Worm (Caenorhabditis elegans) whole organism, L4 larva: ENCODE measurements around the gene fbxb-15.

Experiments
- F37D6.2 ChIP-seq: sonication (generic microtip); optimal IDR thresholded peaks from 2 replicates; lab custom pipeline; 2016; ENCODE audit warnings: mild to moderate bottlenecking, missing genetic modification characterization, missing compliant biosample characterization
- ZK546.5 ChIP-seq, 2 experiments: sonication (generic microtip); optimal IDR thresholded peaks; 2 replicates each; lab custom pipeline; 2017; ENCODE audit warnings: missing biosample characterization in 2 of 2, missing genetic modification characterization in 2 of 2
- daf-12 ChIP-seq: fragments of 150-350 bp; optimal IDR thresholded peaks from 2 replicates; lab custom pipeline; 2014; ENCODE audit warnings: missing biosample characterization, missing genetic modification reagents, missing genetic modification characterization
- daf-16 ChIP-seq, 3 experiments: sonication (generic microtip); optimal IDR thresholded peaks; 2 replicates each; lab custom pipeline; 2016 to 2017; ENCODE audit warnings: missing genetic modification characterization in 3 of 3, missing genetic modification reagents in 3 of 3, mild to moderate bottlenecking in 2 of 3, missing compliant biosample characterization in 2 of 3, missing biosample characterization in 1 of 3, moderate library complexity in 1 of 3
- dpl-1 ChIP-seq: fragments of 150-350 bp; optimal IDR thresholded peaks from 2 replicates; lab custom pipeline; 2014; ENCODE audit warnings: missing biosample characterization, missing genetic modification reagents, missing genetic modification characterization
- egl-27 ChIP-seq: sonication (generic microtip); optimal IDR thresholded peaks from 3 replicates; lab custom pipeline; 2017; ENCODE audit warnings: missing biosample characterization, missing genetic modification reagents, missing genetic modification characterization
- lin-15B ChIP-seq: fragments of 150-350 bp; sonication (generic microtip); optimal IDR thresholded peaks from 3 replicates; lab custom pipeline; 2014; ENCODE audit warnings: missing biosample characterization, missing genetic modification characterization
- lin-39 ChIP-seq: fragments of 150-350 bp; optimal IDR thresholded peaks from 2 replicates; lab custom pipeline; 2014; ENCODE audit warnings: missing biosample characterization, missing genetic modification reagents, missing genetic modification characterization
- mdl-1 ChIP-seq, 2 experiments: fragments of 150-350 bp in 1 of 2; sonication (generic microtip) in 1 of 2; optimal IDR thresholded peaks; 2 replicates each; lab custom pipeline; 2014 to 2017; ENCODE audit warnings: missing biosample characterization in 2 of 2, missing genetic modification characterization in 2 of 2
- pqm-1 ChIP-seq: sonication (generic microtip); optimal IDR thresholded peaks from 2 replicates; lab custom pipeline; 2017; ENCODE audit warnings: missing biosample characterization, missing genetic modification characterization
- snpc-4 ChIP-seq: fragments of 150-350 bp; optimal IDR thresholded peaks from 2 replicates; lab custom pipeline; 2014; ENCODE audit warnings: missing biosample characterization, missing genetic modification characterization
- unc-62 ChIP-seq, 3 experiments: fragments of 150-350 bp in 1 of 3; sonication (generic microtip); optimal IDR thresholded peaks in 2 of 3; peaks in 1 of 3; 1 replicate in 1 of 3; 2 replicates in 2 of 3; lab custom pipeline; 2014 to 2017; ENCODE audit warnings: missing biosample characterization in 3 of 3, missing genetic modification characterization in 3 of 3, missing genetic modification reagents in 3 of 3, missing genotype in 1 of 3
- zag-1 ChIP-seq: fragments of 150-350 bp; optimal IDR thresholded peaks from 2 replicates; lab custom pipeline; 2014; ENCODE audit warnings: missing biosample characterization, missing genetic modification characterization
- ztf-11 ChIP-seq: fragments of 150-350 bp; optimal IDR thresholded peaks from 2 replicates; lab custom pipeline; 2014; ENCODE audit warnings: missing biosample characterization, missing genetic modification characterization

DNA sequence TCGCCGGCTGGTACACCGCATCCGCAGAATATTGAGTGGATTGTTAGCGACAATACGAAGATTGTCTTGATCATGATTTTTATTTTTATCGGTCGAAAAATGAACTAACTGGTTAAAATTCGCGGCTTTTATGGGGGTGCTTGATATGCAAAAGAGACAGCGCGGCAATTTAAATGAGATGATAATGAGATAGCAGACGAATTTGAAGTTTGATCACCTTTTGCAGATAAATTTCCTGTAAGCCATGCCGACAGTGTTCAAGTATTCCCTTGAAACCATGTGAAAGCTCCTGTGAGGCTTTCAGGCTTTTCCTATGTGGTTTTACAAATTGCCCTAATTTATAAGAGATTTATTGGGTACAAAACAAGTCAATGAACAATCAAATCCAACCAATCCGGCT lies 7.1 kb downstream of the fbxb-15 start, which contains the start of gene ZC204.17:
- TF ChIP-seq mdl-1 (tag; optimal IDR thresholded peaks at IDR 0.05; lab: Kevin White, UChicago) (no peak), ztf-11 (tag; lab: Kevin White, UChicago) (no peak), pqm-1 (no peak), dpl-1 (GFP tag; lab: Kevin White, UChicago) (no peak), lin-15B (tag; lab: Kevin White, UChicago) (no peak), unc-62 (GFP tag; optimal IDR thresholded peaks at IDR 0.05 in 1 of 2; lab: Kevin White, UChicago) (no peak), unc-62 (tag; optimal IDR thresholded peaks at IDR 0.05; lab: Kevin White, UChicago) (no peak), F37D6.2 (tag; lab: Kevin White, UChicago) (no peak), zag-1 (tag; lab: Kevin White, UChicago) (no peak), lin-39 (tag; lab: Kevin White, UChicago) (no peak), ZK546.5 (tag; optimal IDR thresholded peaks at IDR 0.05; lab: Kevin White, UChicago) (no peak), daf-12 (tag; lab: Kevin White, UChicago) (no peak), egl-27 (tag; lab: Kevin White, UChicago) (no peak), daf-16 (GFP tag; optimal IDR thresholded peaks at IDR 0.05; lab: Kevin White, UChicago) (no peak), daf-16 (tag; optimal IDR thresholded peaks at IDR 0.05; lab: Kevin White, UChicago) (no peak), snpc-4 (tag; lab: Kevin White, UChicago) (no peak)
